Fruit fly (Drosophila melanogaster) whole organism, embryonic: Measurements from ENCODE around the gene Nopp140.

Source experiments
- Atf6 ChIP-seq: fragments of 200-800 bp; sonication (Bioruptor generic); IDR thresholded peaks from 2 replicates; pipeline ENCODE4 v1.3.6; 2022; ENCODE audit warnings: missing biosample characterization, missing genetic modification characterization
- Bdp1 ChIP-seq: fragments of 200-800 bp; sonication (Bioruptor generic); optimal IDR thresholded peaks from 3 replicates; lab custom pipeline; 2016; ENCODE audit warnings: missing biosample characterization, missing genetic modification characterization
- CG12769 ChIP-seq: fragments of 200-800 bp; sonication (Bioruptor generic); optimal IDR thresholded peaks from 2 replicates; lab custom pipeline; 2019; ENCODE audit warnings: missing biosample characterization, mild to moderate bottlenecking, missing genetic modification characterization, moderate library complexity
- CG14441 ChIP-seq: fragments of 200-800 bp; sonication (Bioruptor generic); IDR thresholded peaks from 2 replicates; pipeline ENCODE4 v1.3.6; 2022; ENCODE audit warnings: missing biosample characterization, missing genetic modification characterization
- CG15269 ChIP-seq: fragments of 200-800 bp; sonication (Bioruptor generic); optimal IDR thresholded peaks from 2 replicates; lab custom pipeline; 2018; ENCODE audit warnings: missing biosample characterization, mild to moderate bottlenecking, missing genetic modification characterization, moderate library complexity
- CG17385 ChIP-seq: fragments of 200-800 bp; sonication (Bioruptor generic); optimal IDR thresholded peaks from 3 replicates; lab custom pipeline; 2018; ENCODE audit warnings: missing biosample characterization, mild to moderate bottlenecking, missing genetic modification characterization
- CG3163 ChIP-seq: fragments of 200-800 bp; sonication (Bioruptor generic); optimal IDR thresholded peaks from 3 replicates; lab custom pipeline; 2016; ENCODE audit warnings: missing biosample characterization, missing genetic modification characterization
- CG34224 ChIP-seq: fragments of 200-800 bp; sonication (Bioruptor generic); IDR thresholded peaks from 3 replicates; pipeline ENCODE4 v1.3.6; 2022; ENCODE audit warnings: missing biosample characterization, missing genetic modification characterization; ENCODE audit not compliant: partially characterized antibody
- CG34422 ChIP-seq: fragments of 200-800 bp; sonication (Bioruptor generic); IDR thresholded peaks from 3 replicates; pipeline ENCODE4 v1.3.6; 2022; ENCODE audit warnings: missing biosample characterization, missing genetic modification characterization
- CG4328 ChIP-seq: fragments of 200-800 bp; sonication (Bioruptor generic); optimal IDR thresholded peaks from 3 replicates; lab custom pipeline; 2017; ENCODE audit warnings: missing biosample characterization, missing genetic modification reagents, missing genetic modification characterization
- CG6175 ChIP-seq: fragments of 200-800 bp; sonication (Bioruptor generic); IDR thresholded peaks from 3 replicates; pipeline ENCODE4 v1.3.6; 2022; ENCODE audit warnings: missing biosample characterization, missing genetic modification characterization
- CG6683 ChIP-seq: fragments of 200-800 bp; sonication (Bioruptor generic); optimal IDR thresholded peaks from 2 replicates; lab custom pipeline; 2017; ENCODE audit warnings: missing biosample characterization, mild to moderate bottlenecking, missing genetic modification characterization, missing genetic modification reagents
- CG6765 ChIP-seq: fragments of 200-800 bp; sonication (Bioruptor generic); optimal IDR thresholded peaks from 3 replicates; lab custom pipeline; 2017; ENCODE audit warnings: missing biosample characterization, mild to moderate bottlenecking, missing genetic modification characterization
- CG7745 ChIP-seq: fragments of 200-800 bp; sonication (Bioruptor generic); optimal IDR thresholded peaks from 2 replicates; lab custom pipeline; 2018; ENCODE audit warnings: missing biosample characterization, mild to moderate bottlenecking, missing genetic modification characterization, moderate library complexity
- CG9797 ChIP-seq: fragments of 200-800 bp; sonication (Bioruptor generic); optimal IDR thresholded peaks from 3 replicates; lab custom pipeline; 2018; ENCODE audit warnings: missing biosample characterization, mild to moderate bottlenecking, missing genetic modification characterization
- CTCF ChIP-seq: fragments of 200-800 bp; sonication (Bioruptor generic); optimal IDR thresholded peaks from 2 replicates; lab custom pipeline; 2017; ENCODE audit warnings: missing biosample characterization, mild to moderate bottlenecking, missing genetic modification characterization, moderate library complexity
- CrebB ChIP-seq: fragments of 200-800 bp; sonication (Bioruptor generic); optimal IDR thresholded peaks from 3 replicates; lab custom pipeline; 2018; ENCODE audit warnings: missing biosample characterization, mild to moderate bottlenecking, missing genetic modification characterization
- Dll ChIP-seq: fragments of 200-800 bp; sonication (Bioruptor generic); IDR thresholded peaks from 4 replicates; pipeline ENCODE4 v1.3.6; 2022; ENCODE audit warnings: missing biosample characterization, missing genetic modification characterization; ENCODE audit not compliant: partially characterized antibody
- Doc3 ChIP-seq: fragments of 200-800 bp; sonication (Bioruptor generic); IDR thresholded peaks from 3 replicates; pipeline ENCODE4 v1.3.6; 2022; ENCODE audit warnings: missing biosample characterization, missing genetic modification characterization; ENCODE audit not compliant: partially characterized antibody
- Fer1 ChIP-seq: fragments of 200-800 bp; sonication (Bioruptor generic); optimal IDR thresholded peaks from 2 replicates; lab custom pipeline; 2017; ENCODE audit warnings: missing biosample characterization, mild to moderate bottlenecking, missing genetic modification characterization
- MESR4 ChIP-seq: fragments of 200-800 bp; sonication (Bioruptor generic); optimal IDR thresholded peaks from 2 replicates; lab custom pipeline; 2018; ENCODE audit warnings: missing biosample characterization, mild to moderate bottlenecking, missing genetic modification characterization, moderate library complexity
- NFAT ChIP-seq: fragments of 200-800 bp; sonication (Bioruptor generic); IDR thresholded peaks from 2 replicates; pipeline ENCODE4 v1.3.6; 2022; ENCODE audit warnings: missing biosample characterization, missing genetic modification characterization
- Nf-YC ChIP-seq: fragments of 200-800 bp; optimal IDR thresholded peaks from 3 replicates; lab custom pipeline; 2019; ENCODE audit warnings: missing biosample characterization, mild to moderate bottlenecking, missing genetic modification characterization, moderate library complexity
- Opbp ChIP-seq: fragments of 200-800 bp; sonication (Bioruptor generic); IDR thresholded peaks from 3 replicates; pipeline ENCODE4 v1.3.6; 2022; ENCODE audit warnings: missing biosample characterization, missing genetic modification characterization; ENCODE audit not compliant: partially characterized antibody
- PHDP ChIP-seq: fragments of 200-800 bp; sonication (Bioruptor generic); optimal IDR thresholded peaks from 3 replicates; lab custom pipeline; 2018; ENCODE audit warnings: missing biosample characterization, mild to moderate bottlenecking, missing genetic modification characterization, moderate library complexity
- Pdp1 ChIP-seq, 2 experiments: fragments of 200-800 bp; sonication (Bioruptor generic); optimal IDR thresholded peaks; 3 replicates each; lab custom pipeline; 2016; ENCODE audit warnings: missing biosample characterization in 2 of 2, missing genetic modification characterization in 2 of 2, mild to moderate bottlenecking in 1 of 2, moderate library complexity in 1 of 2
- Tbp ChIP-seq: fragments of >200 bp; optimal IDR thresholded peaks from 2 replicates; lab custom pipeline; 2018; ENCODE audit warnings: missing biosample characterization, missing genetic modification characterization
- Xbp1 ChIP-seq: fragments of 200-800 bp; sonication (Bioruptor generic); optimal IDR thresholded peaks from 3 replicates; lab custom pipeline; 2016; ENCODE audit warnings: missing biosample characterization, mild to moderate bottlenecking, missing genetic modification characterization
- ac ChIP-seq: fragments of 200-800 bp; sonication (Bioruptor generic); optimal IDR thresholded peaks from 3 replicates; lab custom pipeline; 2017; ENCODE audit warnings: missing biosample characterization, mild to moderate bottlenecking, missing genetic modification characterization
- bsh ChIP-seq, 2 experiments: fragments of 200-800 bp; sonication (Bioruptor generic); optimal IDR thresholded peaks; 2 replicates each; lab custom pipeline; 2017 to 2018; ENCODE audit warnings: mild to moderate bottlenecking in 2 of 2, missing biosample characterization in 2 of 2, missing genetic modification characterization in 2 of 2, moderate library complexity in 1 of 2
- ci ChIP-seq: fragments of 200-800 bp; sonication (Bioruptor generic); IDR thresholded peaks from 3 replicates; pipeline ENCODE4 v1.3.6; 2022; ENCODE audit warnings: missing biosample characterization, missing genetic modification characterization
- cwo ChIP-seq: fragments of 200-800 bp; sonication (Bioruptor generic); optimal IDR thresholded peaks from 3 replicates; lab custom pipeline; 2017; ENCODE audit warnings: missing biosample characterization, missing genetic modification characterization, mild to moderate bottlenecking, moderate library complexity, missing genetic modification reagents
- dpn ChIP-seq, 2 experiments: fragments of 200-800 bp; sonication (Bioruptor generic); optimal IDR thresholded peaks; 3 replicates each; lab custom pipeline; 2016; ENCODE audit warnings: missing biosample characterization in 2 of 2, missing genetic modification characterization in 2 of 2
- ems ChIP-seq: fragments of 200-800 bp; sonication (Bioruptor generic); optimal IDR thresholded peaks from 3 replicates; lab custom pipeline; 2016; ENCODE audit warnings: missing biosample characterization, missing genetic modification characterization
- ftz-f1 ChIP-seq: fragments of 200-800 bp; sonication (Bioruptor generic); optimal IDR thresholded peaks from 2 replicates; lab custom pipeline; 2016; ENCODE audit warnings: missing biosample characterization, missing genetic modification characterization
- gsb-n ChIP-seq: fragments of 200-800 bp; sonication (Bioruptor generic); optimal IDR thresholded peaks from 3 replicates; lab custom pipeline; 2018; ENCODE audit warnings: missing biosample characterization, mild to moderate bottlenecking, missing genetic modification characterization
- hb ChIP-seq: fragments of 200-800 bp; sonication (Bioruptor generic); IDR thresholded peaks from 3 replicates; pipeline ENCODE4 v1.3.6; 2022; ENCODE audit warnings: missing biosample characterization, missing genetic modification characterization; ENCODE audit not compliant: partially characterized antibody
- lab ChIP-seq: fragments of 200-800 bp; sonication (Bioruptor generic); optimal IDR thresholded peaks from 3 replicates; lab custom pipeline; 2017; ENCODE audit warnings: missing biosample characterization, missing genetic modification characterization, mild to moderate bottlenecking, moderate library complexity, missing genetic modification reagents
- lmd ChIP-seq: fragments of 200-800 bp; sonication (Bioruptor generic); IDR thresholded peaks from 2 replicates; pipeline ENCODE4 v1.3.6; 2022; ENCODE audit warnings: missing biosample characterization, missing genetic modification characterization
- luna ChIP-seq: fragments of 200-800 bp; sonication (Bioruptor generic); optimal IDR thresholded peaks from 2 replicates; lab custom pipeline; 2016; ENCODE audit warnings: missing biosample characterization, missing genetic modification characterization
- mam ChIP-seq: fragments of 200-800 bp; sonication (Bioruptor generic); optimal IDR thresholded peaks from 3 replicates; lab custom pipeline; 2016; ENCODE audit warnings: missing biosample characterization, missing genetic modification characterization
- mld ChIP-seq: fragments of 200-800 bp; sonication (Bioruptor generic); IDR thresholded peaks from 3 replicates; pipeline ENCODE4 v1.3.6; 2022; ENCODE audit warnings: missing biosample characterization, missing genetic modification characterization; ENCODE audit not compliant: partially characterized antibody
- nmo ChIP-seq: fragments of 200-800 bp; sonication (Bioruptor generic); optimal IDR thresholded peaks from 2 replicates; lab custom pipeline; 2018; ENCODE audit warnings: missing biosample characterization, mild to moderate bottlenecking, missing genetic modification characterization, moderate library complexity
- prd ChIP-seq, 3 experiments: fragments of >200 bp in 2 of 3; fragments of 200-800 bp in 1 of 3; sonication (Bioruptor generic) in 1 of 3; optimal IDR thresholded peaks in 2 of 3; IDR thresholded peaks in 1 of 3; 2 replicates in 2 of 3; 3 replicates in 1 of 3; pipeline versions ENCODE4 v1.3.6 to Lab custom; 2017 to 2022; ENCODE audit warnings: missing biosample characterization in 1 of 3, missing genetic modification characterization in 1 of 3
- sna ChIP-seq: fragments of 200-800 bp; sonication (Bioruptor generic); IDR thresholded peaks from 2 replicates; pipeline ENCODE4 v1.3.6; 2022; ENCODE audit warnings: missing biosample characterization, missing genetic modification characterization; ENCODE audit not compliant: partially characterized antibody
- sug ChIP-seq: fragments of 200-800 bp; optimal IDR thresholded peaks from 2 replicates; lab custom pipeline; 2019; ENCODE audit warnings: missing biosample characterization, mild to moderate bottlenecking, missing genetic modification characterization, moderate library complexity
- tin ChIP-seq: fragments of 200-800 bp; sonication (Bioruptor generic); optimal IDR thresholded peaks from 3 replicates; lab custom pipeline; 2016; ENCODE audit warnings: missing biosample characterization, missing genetic modification characterization
- tna ChIP-seq: fragments of 200-800 bp; sonication (Bioruptor generic); IDR thresholded peaks from 2 replicates; pipeline ENCODE4 v1.3.6; 2022; ENCODE audit warnings: missing biosample characterization, missing genetic modification characterization; ENCODE audit not compliant: partially characterized antibody

The Nopp140 gene

dm6 chr3L:21841079-21841478 is 8.5 kb downstream of the Nopp140 start, which contains the start of gene P5CDh1 (continued):
- TF ChIP-seq Fer1 (GFP tag; lab: Kevin White, UChicago) (peak; percentile 54), cwo (GFP tag; lab: Kevin White, UChicago) (peak; percentile 0), CG34422 (GFP tag; lab: Robert Waterston, UW) (peak; percentile 38; the same call in 1 of the 3 replicates), CG6175 (GFP tag; lab: Robert Waterston, UW) (0 out of 3 replicates have a peak, but pooled peaks have one; percentile 44), CG34224 (GFP tag; lab: Robert Waterston, UW) (peak; percentile 87), lmd (GFP tag; lab: Robert Waterston, UW) (peak; percentile 39; the same call in 1 of the 2 replicates), Tbp (GFP tag; lab: Kevin White, UChicago) (no peak), Dll (peak; percentile 87; the same call in 3 of the 4 replicates), lab (GFP tag; lab: Kevin White, UChicago) (peak; percentile 62), ems (peak; percentile 47), sna (GFP tag; lab: Robert Waterston, UW) (peak; percentile 90), Pdp1 (GFP tag; optimal IDR thresholded peaks at IDR 0.05; lab: Kevin White, UChicago) (peak in 1 of 2 experiments; percentile 97), CG6683 (no peak), ci (GFP tag; lab: Robert Waterston, UW) (peak; percentile 77), CTCF (peak; percentile 37), ac (GFP tag; lab: Kevin White, UChicago) (no peak), MESR4 (peak; percentile 35), Nf-YC (peak; percentile 70), CrebB (tag; lab: Kevin White, UChicago) (peak; percentile 26), sug (peak; percentile 73), CG3163 (GFP tag; lab: Kevin White, UChicago) (peak; percentile 30), PHDP (tag; lab: Kevin White, UChicago) (peak; percentile 8), gsb-n (no peak), hb (GFP tag; lab: Robert Waterston, UW) (peak; percentile 78), CG14441 (GFP tag; lab: Robert Waterston, UW) (no peak), CG12769 (tag; lab: Kevin White, UChicago) (peak; percentile 52), luna (peak; percentile 18), nmo (peak; percentile 11), prd (optimal IDR thresholded peaks at IDR 0.05; lab: Kevin White, UChicago) (no peak), prd (GFP tag; IDR thresholded peaks at IDR 0.05; lab: Robert Waterston, UW) (0 out of 3 replicates have a peak, but pooled peaks have one; percentile 11), Atf6 (GFP tag; lab: Robert Waterston, UW) (no peak), Doc3 (GFP tag; lab: Robert Waterston, UW) (peak; percentile 77), CG4328 (GFP tag; lab: Kevin White, UChicago) (no peak), CG15269 (tag; lab: Kevin White, UChicago) (no peak), tin (GFP tag; lab: Kevin White, UChicago) (peak; percentile 42), bsh (GFP tag; optimal IDR thresholded peaks at IDR 0.05; lab: Kevin White, UChicago) (peak in 1 of 2 experiments; percentile 11), NFAT (GFP tag; lab: Robert Waterston, UW) (peak; percentile 48; the same call in 1 of the 2 replicates), mam (GFP tag; lab: Kevin White, UChicago) (peak; percentile 60), tna (GFP tag; lab: Robert Waterston, UW) (peak; percentile 85), ftz-f1 (peak; percentile 27), CG17385 (GFP tag; lab: Kevin White, UChicago) (no peak), mld (GFP tag; lab: Robert Waterston, UW) (peak; percentile 74; the same call in 1 of the 3 replicates), CG7745 (tag; lab: Kevin White, UChicago) (no peak), Opbp (GFP tag; lab: Robert Waterston, UW) (peak; percentile 90), CG6765 (GFP tag; lab: Kevin White, UChicago) (peak; percentile 1), dpn (GFP tag; optimal IDR thresholded peaks at IDR 0.05; lab: Kevin White, UChicago) (peak; percentile 50 to 58), Xbp1 (GFP tag; lab: Kevin White, UChicago) (peak; percentile 23), Bdp1 (peak; percentile 15), CG9797 (GFP tag; lab: Kevin White, UChicago) (peak; percentile 22)
